Worm (Caenorhabditis elegans): ENCODE measurements around the gene zhit-3.

Gene zhit-3

ce11 chrV:10247673-10248239 lies 35.8 kb upstream of the zhit-3 start:
- TF ChIP-seq unc-98 (GFP tag; IDR thresholded peaks at IDR 0.05) (no peak), nhr-90 (tag; optimal IDR thresholded peaks at IDR 0.05; ENCODE audit: poor library complexity) (no peak), sup-37 (GFP tag; optimal IDR thresholded peaks at IDR 0.05) (no peak), ceh-88 (GFP tag; IDR thresholded peaks at IDR 0.05) (no peak), fos-1 (tag; optimal IDR thresholded peaks at IDR 0.05) (no peak), zag-1 (tag; optimal IDR thresholded peaks at IDR 0.05) (no peak), swsn-7 (tag; optimal IDR thresholded peaks at IDR 0.05) (no peak), ztf-11 (tag; optimal IDR thresholded peaks at IDR 0.05) (no peak), pax-3 (tag; optimal IDR thresholded peaks at IDR 0.05) (peak; percentile 17), lin-15B (tag; optimal IDR thresholded peaks at IDR 0.05) (no peak), hlh-4 (tag; optimal IDR thresholded peaks at IDR 0.05) (no peak), C34B4.2 (tag; optimal IDR thresholded peaks at IDR 0.05) (no peak), fkh-10 (GFP tag; optimal IDR thresholded peaks at IDR 0.05) (no peak), ceh-8 (GFP tag; optimal IDR thresholded peaks at IDR 0.05) (peak; percentile 58), F16B12.6 (tag; optimal IDR thresholded peaks at IDR 0.05) (no peak), hlh-17 (GFP tag; optimal IDR thresholded peaks at IDR 0.05; ENCODE audit: borderline replicate concordance) (no peak), nhr-85 (tag) (no peak), unc-130 (tag; optimal IDR thresholded peaks at IDR 0.05) (no peak), mdl-1 (tag; optimal IDR thresholded peaks at IDR 0.05) (no peak), lin-39 (tag; optimal IDR thresholded peaks at IDR 0.05) (no peak), nhr-47 (tag; optimal IDR thresholded peaks at IDR 0.05) (peak; percentile 31), dsc-1 (tag; optimal IDR thresholded peaks at IDR 0.05) (peak; percentile 69), ets-5 (GFP tag; IDR thresholded peaks at IDR 0.05) (no peak), nhr-237 (tag; optimal IDR thresholded peaks at IDR 0.05) (no peak), fkh-8 (tag; optimal IDR thresholded peaks at IDR 0.05) (peak; percentile 46), lin-13 (GFP tag; optimal IDR thresholded peaks at IDR 0.05) (no peak), nhr-71 (tag; optimal IDR thresholded peaks at IDR 0.05) (peak; percentile 18), lin-14 (GFP tag; optimal IDR thresholded peaks at IDR 0.05) (peak; percentile 58), elt-2 (tag; optimal IDR thresholded peaks at IDR 0.05) (no peak), unc-86 (tag; optimal IDR thresholded peaks at IDR 0.05) (no peak), zip-4 (GFP tag; optimal IDR thresholded peaks at IDR 0.05) (no peak), efl-3 (GFP tag; optimal IDR thresholded peaks at IDR 0.05) (no peak)

ce11 chrV:10246967-10247366 lies 35.0 kb upstream of the zhit-3 start:
- TF ChIP-seq C34B4.2 (tag; optimal IDR thresholded peaks at IDR 0.05) (no peak), mdl-1 (tag; optimal IDR thresholded peaks at IDR 0.05) (peak in 1 of 2 experiments; percentile 17), lir-3 (tag; optimal IDR thresholded peaks at IDR 0.05; ENCODE audit: poor library complexity) (no peak), blmp-1 (tag; optimal IDR thresholded peaks at IDR 0.05) (peak; percentile 8), mep-1 (tag; optimal IDR thresholded peaks at IDR 0.05) (no peak), isw-1 (GFP tag; IDR thresholded peaks at IDR 0.05) (no peak), lin-14 (GFP tag; optimal IDR thresholded peaks at IDR 0.05) (peak; percentile 22), rnt-1 (tag; optimal IDR thresholded peaks at IDR 0.05) (peak; percentile 37), nhr-11 (tag; optimal IDR thresholded peaks at IDR 0.05) (no peak), aha-1 (tag; optimal IDR thresholded peaks at IDR 0.05) (no peak), nhr-19 (GFP tag; conservative IDR thresholded peaks at IDR 0.05) (peak; percentile 38)

DNA sequence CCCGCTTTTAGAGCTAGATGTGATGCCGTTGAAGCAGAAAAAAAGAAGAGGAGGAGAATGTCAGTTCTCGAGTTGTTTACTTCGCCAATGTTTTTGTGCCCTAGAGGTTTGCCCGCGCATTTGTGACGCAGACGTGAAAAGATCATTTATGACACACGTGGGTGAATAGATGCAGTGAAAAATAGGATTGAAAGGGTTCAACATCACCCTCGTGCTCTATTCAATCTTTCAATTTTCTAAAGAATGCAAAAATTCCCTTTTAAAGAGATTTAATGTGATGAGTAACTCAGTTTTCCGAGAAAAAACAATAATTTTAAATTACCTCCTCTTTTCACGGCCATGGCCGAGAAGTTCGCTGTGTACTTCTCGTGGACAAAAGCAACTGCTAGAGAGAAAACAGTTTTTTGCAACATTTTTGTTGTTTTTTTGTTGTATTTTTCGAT lies 34.5 kb upstream of the zhit-3 start:
- TF ChIP-seq fkh-8 (tag; optimal IDR thresholded peaks at IDR 0.05) (peak; percentile 89), elt-3 (tag; optimal IDR thresholded peaks at IDR 0.05) (no peak), ama-1 (optimal IDR thresholded peaks at IDR 0.05) (no peak), ceh-8 (GFP tag; optimal IDR thresholded peaks at IDR 0.05) (peak; percentile 28), nhr-71 (tag; optimal IDR thresholded peaks at IDR 0.05) (peak; percentile 84), C04F5.9 (tag; optimal IDR thresholded peaks at IDR 0.05) (no peak), swsn-7 (tag; optimal IDR thresholded peaks at IDR 0.05) (peak; percentile 42), lin-15B (tag; optimal IDR thresholded peaks at IDR 0.05) (no peak), mef-2 (tag; optimal IDR thresholded peaks at IDR 0.05) (no peak), nhr-28 (tag; optimal IDR thresholded peaks at IDR 0.05) (no peak), lir-3 (tag; optimal IDR thresholded peaks at IDR 0.05; ENCODE audit: poor library complexity) (peak; percentile 21), C34B4.2 (tag; optimal IDR thresholded peaks at IDR 0.05) (no peak), elt-2 (tag; optimal IDR thresholded peaks at IDR 0.05) (no peak), pax-3 (tag; optimal IDR thresholded peaks at IDR 0.05) (peak; percentile 75), fkh-4 (tag; optimal IDR thresholded peaks at IDR 0.05; ENCODE audit: borderline replicate concordance) (peak; percentile 55), lin-13 (GFP tag; optimal IDR thresholded peaks at IDR 0.05) (peak; percentile 13), nhr-85 (tag) (peak; percentile 67), mdl-1 (tag; optimal IDR thresholded peaks at IDR 0.05) (peak in 1 of 2 experiments; percentile 89), unc-130 (tag; optimal IDR thresholded peaks at IDR 0.05) (peak; percentile 59), ces-1 (GFP tag; optimal IDR thresholded peaks at IDR 0.05) (no peak), C16A3.4 (tag; optimal IDR thresholded peaks at IDR 0.05) (peak; percentile 56), unc-98 (GFP tag; IDR thresholded peaks at IDR 0.05) (no peak)

Data from whole organism, L1 larva.